Fruit fly (Drosophila melanogaster) whole organism, embryonic: Measurements from ENCODE around the gene Rab3-GEF.

Experiments used
- Adf1 ChIP-seq: fragments of 200-800 bp; sonication (Bioruptor generic); IDR thresholded peaks from 2 replicates; pipeline ENCODE4 v1.3.6; 2022; ENCODE audit warnings: missing biosample characterization, missing genetic modification characterization
- Atf-2 ChIP-seq: fragments of 200-800 bp; sonication (Bioruptor generic); optimal IDR thresholded peaks from 2 replicates; lab custom pipeline; 2016; ENCODE audit warnings: missing biosample characterization, missing genetic modification characterization
- CG12071 ChIP-seq: fragments of 200-800 bp; sonication (Bioruptor generic); optimal IDR thresholded peaks from 3 replicates; lab custom pipeline; 2018; ENCODE audit warnings: missing biosample characterization, mild to moderate bottlenecking, missing genetic modification characterization
- CG12391 ChIP-seq: fragments of 200-800 bp; sonication (Bioruptor generic); optimal IDR thresholded peaks from 3 replicates; lab custom pipeline; 2018; ENCODE audit warnings: missing biosample characterization, mild to moderate bottlenecking, missing genetic modification characterization, moderate library complexity
- CG12659 ChIP-seq: fragments of 200-800 bp; sonication (Bioruptor generic); optimal IDR thresholded peaks from 3 replicates; lab custom pipeline; 2017; ENCODE audit warnings: mild to moderate bottlenecking, missing biosample characterization, missing genetic modification reagents, missing genetic modification characterization
- CG13424 ChIP-seq: fragments of 200-800 bp; sonication (Bioruptor generic); optimal IDR thresholded peaks from 2 replicates; lab custom pipeline; 2019; ENCODE audit warnings: missing biosample characterization, mild to moderate bottlenecking, missing genetic modification characterization, moderate library complexity
- CG14965 ChIP-seq: fragments of 200-800 bp; sonication (Bioruptor generic); optimal IDR thresholded peaks from 2 replicates; lab custom pipeline; 2016; ENCODE audit warnings: missing biosample characterization, missing genetic modification characterization, borderline replicate concordance
- CG15073 ChIP-seq: fragments of 200-800 bp; sonication (Bioruptor generic); optimal IDR thresholded peaks from 2 replicates; lab custom pipeline; 2016; ENCODE audit warnings: missing biosample characterization, missing genetic modification characterization
- CG17385 ChIP-seq: fragments of 200-800 bp; sonication (Bioruptor generic); optimal IDR thresholded peaks from 3 replicates; lab custom pipeline; 2018; ENCODE audit warnings: missing biosample characterization, mild to moderate bottlenecking, missing genetic modification characterization
- CG2199 ChIP-seq: fragments of 200-800 bp; sonication (Bioruptor generic); IDR thresholded peaks from 3 replicates; pipeline ENCODE4 v1.3.6; 2022; ENCODE audit warnings: missing biosample characterization, missing genetic modification characterization
- CG2678 ChIP-seq: fragments of 200-800 bp; sonication (Bioruptor generic); optimal IDR thresholded peaks from 3 replicates; lab custom pipeline; 2019; ENCODE audit warnings: missing biosample characterization, mild to moderate bottlenecking, missing genetic modification characterization, moderate library complexity
- CG2712 ChIP-seq: fragments of 200-800 bp; optimal IDR thresholded peaks from 3 replicates; lab custom pipeline; 2019; ENCODE audit warnings: missing biosample characterization, mild to moderate bottlenecking, missing genetic modification characterization, moderate library complexity
- CG30431 ChIP-seq: fragments of 200-800 bp; sonication (Bioruptor generic); optimal IDR thresholded peaks from 2 replicates; lab custom pipeline; 2017; ENCODE audit warnings: missing biosample characterization, missing genetic modification characterization
- CG31388 ChIP-seq: fragments of 200-800 bp; sonication (Bioruptor generic); optimal IDR thresholded peaks from 2 replicates; lab custom pipeline; 2016; ENCODE audit warnings: missing biosample characterization, missing genetic modification characterization
- CG4328 ChIP-seq: fragments of 200-800 bp; sonication (Bioruptor generic); optimal IDR thresholded peaks from 3 replicates; lab custom pipeline; 2017; ENCODE audit warnings: missing biosample characterization, missing genetic modification reagents, missing genetic modification characterization
- CG7271 ChIP-seq: fragments of 200-800 bp; sonication (Bioruptor generic); optimal IDR thresholded peaks from 2 replicates; lab custom pipeline; 2018; ENCODE audit warnings: missing biosample characterization, mild to moderate bottlenecking, missing genetic modification characterization, moderate library complexity
- CG7963 ChIP-seq: fragments of 200-800 bp; sonication (Bioruptor generic); IDR thresholded peaks from 3 replicates; pipeline ENCODE4 v1.3.6; 2022; ENCODE audit warnings: missing biosample characterization, missing genetic modification characterization; ENCODE audit not compliant: partially characterized antibody
- CG8765 ChIP-seq: fragments of 200-800 bp; sonication (Bioruptor generic); IDR thresholded peaks from 2 replicates; pipeline ENCODE4 v1.3.6; 2022; ENCODE audit warnings: missing biosample characterization, missing genetic modification characterization
- CG8924 ChIP-seq: fragments of 200-800 bp; optimal IDR thresholded peaks from 3 replicates; lab custom pipeline; 2019; ENCODE audit warnings: missing biosample characterization, mild to moderate bottlenecking, missing genetic modification characterization, moderate library complexity
- CG9932 ChIP-seq: fragments of 200-800 bp; sonication (Bioruptor generic); IDR thresholded peaks from 2 replicates; pipeline ENCODE4 v1.3.6; 2022; ENCODE audit warnings: missing biosample characterization, missing genetic modification characterization
- Dad ChIP-seq: fragments of 200-800 bp; sonication (Bioruptor generic); optimal IDR thresholded peaks from 3 replicates; lab custom pipeline; 2016; ENCODE audit warnings: missing biosample characterization, missing genetic modification characterization
- Deaf1 ChIP-seq: fragments of 200-800 bp; optimal IDR thresholded peaks from 3 replicates; lab custom pipeline; 2019; ENCODE audit warnings: missing biosample characterization, mild to moderate bottlenecking, missing genetic modification characterization, moderate library complexity
- Doc2 ChIP-seq: fragments of 200-800 bp; sonication (Bioruptor generic); IDR thresholded peaks from 2 replicates; pipeline ENCODE4 v1.3.6; 2022; ENCODE audit warnings: missing biosample characterization, missing genetic modification characterization
- Dp ChIP-seq: fragments of 200-800 bp; sonication (Bioruptor generic); optimal IDR thresholded peaks from 2 replicates; lab custom pipeline; 2018; ENCODE audit warnings: missing biosample characterization, mild to moderate bottlenecking, missing genetic modification characterization, moderate library complexity
- Ets97D ChIP-seq: fragments of 200-800 bp; sonication (Bioruptor generic); optimal IDR thresholded peaks from 3 replicates; lab custom pipeline; 2016; ENCODE audit warnings: missing biosample characterization, missing genetic modification characterization
- HLH54F ChIP-seq: fragments of 200-800 bp; sonication (Bioruptor generic); optimal IDR thresholded peaks from 3 replicates; lab custom pipeline; 2016; ENCODE audit warnings: missing biosample characterization, missing genetic modification characterization
- NFAT ChIP-seq: fragments of 200-800 bp; sonication (Bioruptor generic); IDR thresholded peaks from 2 replicates; pipeline ENCODE4 v1.3.6; 2022; ENCODE audit warnings: missing biosample characterization, missing genetic modification characterization
- Ptx1 ChIP-seq: fragments of 200-800 bp; sonication (Bioruptor generic); IDR thresholded peaks from 2 replicates; pipeline ENCODE4 v1.3.6; 2022; ENCODE audit warnings: missing biosample characterization, missing genetic modification characterization
- Spps ChIP-seq: fragments of 200-800 bp; sonication (Bioruptor generic); optimal IDR thresholded peaks from 2 replicates; lab custom pipeline; 2018; ENCODE audit warnings: missing biosample characterization, mild to moderate bottlenecking, missing genetic modification characterization
- Stat92E ChIP-seq, 3 experiments: fragments of >200 bp in 2 of 3; fragments of 200-800 bp in 1 of 3; sonication (Bioruptor generic) in 1 of 3; optimal IDR thresholded peaks; 2 replicates each; lab custom pipeline; 2017 to 2019; ENCODE audit warnings: missing biosample characterization in 3 of 3, missing genetic modification characterization in 3 of 3, mild to moderate bottlenecking in 1 of 3, moderate library complexity in 1 of 3
- Trl ChIP-seq, 3 experiments: fragments of >200 bp in 2 of 3; fragments of 200-800 bp in 1 of 3; sonication (Bioruptor generic) in 1 of 3; optimal IDR thresholded peaks; 2 replicates in 1 of 3; 3 replicates in 2 of 3; lab custom pipeline; 2016 to 2017; ENCODE audit warnings: missing biosample characterization in 1 of 3, missing genetic modification characterization in 1 of 3
- Vsx1 ChIP-seq: fragments of 200-800 bp; sonication (Bioruptor generic); optimal IDR thresholded peaks from 2 replicates; lab custom pipeline; 2017; ENCODE audit warnings: missing biosample characterization, mild to moderate bottlenecking, missing genetic modification characterization, missing genetic modification reagents
- dati ChIP-seq: fragments of 200-800 bp; sonication (Bioruptor generic); IDR thresholded peaks from 2 replicates; pipeline ENCODE4 v1.3.6; 2022; ENCODE audit warnings: missing biosample characterization, missing genetic modification characterization
- disco-r ChIP-seq: fragments of 200-800 bp; sonication (Bioruptor generic); optimal IDR thresholded peaks from 2 replicates; lab custom pipeline; 2016; ENCODE audit warnings: missing biosample characterization, missing genetic modification characterization
- dmrt99B ChIP-seq: fragments of 200-800 bp; sonication (Bioruptor generic); optimal IDR thresholded peaks from 2 replicates; lab custom pipeline; 2018; ENCODE audit warnings: missing biosample characterization, mild to moderate bottlenecking, missing genetic modification characterization, moderate library complexity
- h ChIP-seq: fragments of >200 bp; optimal IDR thresholded peaks from 2 replicates; lab custom pipeline; 2017
- her ChIP-seq: fragments of 200-800 bp; sonication (Bioruptor generic); optimal IDR thresholded peaks from 2 replicates; lab custom pipeline; 2016; ENCODE audit warnings: missing biosample characterization, missing genetic modification characterization
- inv ChIP-seq: fragments of 200-800 bp; sonication (Bioruptor generic); IDR thresholded peaks from 2 replicates; pipeline ENCODE4 v1.3.6; 2022; ENCODE audit warnings: missing biosample characterization, missing genetic modification characterization; ENCODE audit not compliant: partially characterized antibody
- lola ChIP-seq, 3 experiments: fragments of >200 bp in 2 of 3; fragments of 200-800 bp in 1 of 3; sonication (Bioruptor generic) in 1 of 3; optimal IDR thresholded peaks; 2 replicates each; lab custom pipeline; 2017 to 2019; ENCODE audit warnings: missing biosample characterization in 3 of 3, missing genetic modification characterization in 3 of 3, mild to moderate bottlenecking in 1 of 3, moderate library complexity in 1 of 3
- mirr ChIP-seq: fragments of 200-800 bp; sonication (Bioruptor generic); optimal IDR thresholded peaks from 3 replicates; lab custom pipeline; 2018; ENCODE audit warnings: missing biosample characterization, mild to moderate bottlenecking, missing genetic modification characterization
- onecut ChIP-seq: fragments of 200-800 bp; sonication (Bioruptor generic); IDR thresholded peaks from 2 replicates; pipeline ENCODE4 v1.3.6; 2022; ENCODE audit warnings: missing biosample characterization, missing genetic modification characterization
- phol ChIP-seq: fragments of 200-800 bp; sonication (Bioruptor generic); optimal IDR thresholded peaks from 3 replicates; lab custom pipeline; 2018; ENCODE audit warnings: missing biosample characterization, mild to moderate bottlenecking, missing genetic modification characterization, moderate library complexity
- pnt ChIP-seq: fragments of 200-800 bp; sonication (Bioruptor generic); optimal IDR thresholded peaks from 3 replicates; lab custom pipeline; 2016; ENCODE audit warnings: missing biosample characterization, missing genetic modification characterization
- psq ChIP-seq: fragments of 200-800 bp; sonication (Bioruptor generic); optimal IDR thresholded peaks from 2 replicates; lab custom pipeline; 2017; ENCODE audit warnings: missing biosample characterization, missing genetic modification characterization
- repo ChIP-seq: fragments of 200-800 bp; sonication (Bioruptor generic); optimal IDR thresholded peaks from 2 replicates; lab custom pipeline; 2016; ENCODE audit warnings: missing biosample characterization, missing genetic modification characterization
- row ChIP-seq: fragments of 200-800 bp; sonication (Bioruptor generic); IDR thresholded peaks from 3 replicates; pipeline ENCODE4 v1.3.6; 2022; ENCODE audit warnings: missing biosample characterization, missing genetic modification characterization
- slbo ChIP-seq: fragments of 200-800 bp; sonication (Bioruptor generic); IDR thresholded peaks from 2 replicates; pipeline ENCODE4 v1.3.6; 2022; ENCODE audit warnings: missing biosample characterization, missing genetic modification characterization
- sqz ChIP-seq: fragments of 200-800 bp; sonication (Bioruptor generic); optimal IDR thresholded peaks from 3 replicates; lab custom pipeline; 2018; ENCODE audit warnings: missing biosample characterization, mild to moderate bottlenecking, missing genetic modification characterization
- tll ChIP-seq, 2 experiments: fragments of 200-800 bp in 1 of 2; fragments of >200 bp in 1 of 2; sonication (Bioruptor generic) in 1 of 2; optimal IDR thresholded peaks; 2 replicates each; lab custom pipeline; 2017 to 2019; ENCODE audit warnings: missing biosample characterization in 2 of 2, missing genetic modification characterization in 2 of 2, mild to moderate bottlenecking in 1 of 2, moderate library complexity in 1 of 2
- tx ChIP-seq: fragments of 200-800 bp; sonication (Bioruptor generic); optimal IDR thresholded peaks from 2 replicates; lab custom pipeline; 2016; ENCODE audit warnings: missing biosample characterization, missing genetic modification characterization

Gene Rab3-GEF

dm6 chrX:15123418-15123994 is 34.0 kb downstream of the Rab3-GEF start (continued):
- TF ChIP-seq CG2678 (tag; lab: Kevin White, UChicago) (peak; percentile 39), Dp (GFP tag; lab: Kevin White, UChicago) (no peak), CG13424 (peak; percentile 2), Stat92E (GFP tag; optimal IDR thresholded peaks at IDR 0.05; lab: Kevin White, UChicago) (no peak), slbo (GFP tag; lab: Robert Waterston, UW) (no peak), Adf1 (GFP tag; lab: Robert Waterston, UW) (no peak), h (lab: Kevin White, UChicago) (no peak), CG30431 (GFP tag; lab: Kevin White, UChicago) (no peak), Doc2 (GFP tag; lab: Robert Waterston, UW) (no peak), CG8924 (tag; lab: Kevin White, UChicago) (peak; percentile 14), CG7963 (GFP tag; lab: Robert Waterston, UW) (no peak), Ets97D (GFP tag; lab: Kevin White, UChicago) (no peak), CG12071 (no peak), psq (GFP tag; lab: Kevin White, UChicago) (no peak), Atf-2 (GFP tag; lab: Kevin White, UChicago) (no peak), tll (GFP tag; optimal IDR thresholded peaks at IDR 0.05; lab: Kevin White, UChicago) (no peak), tx (GFP tag; lab: Kevin White, UChicago) (no peak), disco-r (no peak), her (GFP tag; lab: Kevin White, UChicago) (no peak), Deaf1 (tag; lab: Kevin White, UChicago) (no peak), Spps (tag; lab: Kevin White, UChicago) (no peak), CG17385 (no peak), inv (GFP tag; lab: Robert Waterston, UW) (no peak), Dad (GFP tag; lab: Kevin White, UChicago) (no peak), NFAT (GFP tag; lab: Robert Waterston, UW) (no peak), CG12391 (tag; lab: Kevin White, UChicago) (peak; percentile 15), phol (peak; percentile 22), onecut (GFP tag; lab: Robert Waterston, UW) (no peak), dmrt99B (tag; lab: Kevin White, UChicago) (peak; percentile 57), CG12659 (GFP tag; lab: Kevin White, UChicago) (no peak), CG14965 (no peak), sqz (no peak), lola (GFP tag; optimal IDR thresholded peaks at IDR 0.05; lab: Kevin White, UChicago) (peak in 1 of 3 experiments; percentile 3), CG2712 (peak; percentile 37), repo (GFP tag; lab: Kevin White, UChicago) (no peak), CG31388 (GFP tag; lab: Kevin White, UChicago) (no peak), CG15073 (GFP tag; lab: Kevin White, UChicago) (no peak), Ptx1 (GFP tag; lab: Robert Waterston, UW) (0 out of 2 replicates have a peak, but pooled peaks have one; percentile 13), CG2199 (no peak), mirr (no peak), Vsx1 (GFP tag; lab: Kevin White, UChicago) (no peak), Trl (optimal IDR thresholded peaks at IDR 0.05; lab: Kevin White, UChicago) (no peak), Trl (GFP tag; optimal IDR thresholded peaks at IDR 0.05; lab: Kevin White, UChicago) (no peak), CG4328 (GFP tag; lab: Kevin White, UChicago) (no peak), row (GFP tag; lab: Robert Waterston, UW) (no peak), CG7271 (tag; lab: Kevin White, UChicago) (no peak), HLH54F (GFP tag; lab: Kevin White, UChicago) (no peak), CG8765 (GFP tag; lab: Robert Waterston, UW) (no peak), CG9932 (GFP tag; lab: Robert Waterston, UW) (no peak), pnt (no peak), dati (no peak)
